Worm (Caenorhabditis elegans) whole organism, early embryonic: ENCODE measurements around the gene str-9.

ENCODE experiments used
- F13C5.2 ChIP-seq: sonication (generic microtip); optimal IDR thresholded peaks from 2 replicates; lab custom pipeline; 2017; ENCODE audit warnings: mild to moderate bottlenecking, missing genetic modification characterization, inconsistent platforms, missing compliant biosample characterization
- ama-1 ChIP-seq: fragments of 150-350 bp; optimal IDR thresholded peaks from 2 replicates; lab custom pipeline; 2014
- ceh-13 ChIP-seq: fragments of 200-800 bp; sonication (Bioruptor generic); optimal IDR thresholded peaks from 2 replicates; lab custom pipeline; 2018; ENCODE audit warnings: mild to moderate bottlenecking, missing genetic modification characterization, missing compliant biosample characterization
- ceh-36 ChIP-seq: sonication (generic microtip); optimal IDR thresholded peaks from 2 replicates; lab custom pipeline; 2016; ENCODE audit warnings: missing genetic modification characterization, inconsistent platforms, missing compliant biosample characterization
- flt-1 ChIP-seq: fragments of 200-800 bp; sonication (Bioruptor generic); IDR thresholded peaks from 2 replicates; pipeline ENCODE4 v1.3.6; 2022; ENCODE audit warnings: missing genetic modification characterization, missing compliant biosample characterization
- hmg-4 ChIP-seq: fragments of 200-800 bp; sonication (Bioruptor generic); optimal IDR thresholded peaks from 2 replicates; lab custom pipeline; 2018; ENCODE audit warnings: mild to moderate bottlenecking, missing genetic modification characterization, missing compliant biosample characterization
- pes-1 ChIP-seq: fragments of 200-800 bp; sonication (Bioruptor generic); IDR thresholded peaks from 2 replicates; pipeline ENCODE4 v1.3.6; 2022; ENCODE audit warnings: missing genetic modification reagents, missing genetic modification characterization, missing compliant biosample characterization
- scrt-1 ChIP-seq: fragments of 200-800 bp; sonication (Bioruptor generic); IDR thresholded peaks from 2 replicates; pipeline ENCODE4 v1.3.6; 2022; ENCODE audit warnings: missing genetic modification characterization, missing compliant biosample characterization
- sea-1 ChIP-seq: fragments of 200-800 bp; sonication (Bioruptor generic); conservative IDR thresholded peaks from 2 replicates; pipeline ENCODE4 v1.3.6; 2022; ENCODE audit warnings: missing genetic modification characterization, missing compliant biosample characterization
- tbx-11 ChIP-seq: fragments of 200-800 bp; sonication (Bioruptor generic); IDR thresholded peaks from 2 replicates; pipeline ENCODE4 v1.3.6; 2022; ENCODE audit warnings: missing genetic modification characterization, missing compliant biosample characterization
- tbx-37 ChIP-seq: fragments of 200-800 bp; sonication (Bioruptor generic); conservative IDR thresholded peaks from 2 replicates; pipeline ENCODE4 v1.3.6; 2022; ENCODE audit warnings: missing genetic modification reagents, missing genetic modification characterization, missing compliant biosample characterization
- tra-4 ChIP-seq: sonication (generic microtip); optimal IDR thresholded peaks from 2 replicates; lab custom pipeline; 2017; ENCODE audit warnings: missing genetic modification characterization, missing compliant biosample characterization

DNA sequence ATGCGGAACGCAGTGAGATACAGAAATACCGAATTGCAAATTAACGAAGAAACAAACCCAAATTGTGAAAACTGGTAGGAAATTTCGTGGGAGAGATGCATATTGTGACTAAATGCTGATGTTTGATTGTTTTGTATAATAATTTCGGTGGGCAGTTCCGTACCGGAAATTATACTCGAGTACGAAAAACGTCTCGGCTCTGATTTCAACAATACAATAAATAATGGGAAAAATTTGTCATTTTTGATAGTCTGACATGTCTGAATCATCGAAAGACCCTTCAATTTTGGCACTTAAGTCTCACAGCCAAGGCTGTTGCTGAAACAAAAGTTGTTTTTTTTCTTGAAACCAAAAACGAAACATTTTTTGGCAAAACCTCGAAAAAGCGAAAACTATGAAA, 6.5 kb upstream of the str-9 start, which contains the start of gene str-43:
- no peak for TF ChIP-seq pes-1
- no peak for TF ChIP-seq tra-4 (tag; lab: Kevin White, UChicago)
- TF ChIP-seq tbx-37 (GFP tag; lab: Robert Waterston, UW): no peak
- TF ChIP-seq sea-1 (GFP tag; lab: Robert Waterston, UW): no peak
- no peak for TF ChIP-seq ama-1 (lab: Kevin White, UChicago)
- no peak for TF ChIP-seq ceh-13 (GFP tag; lab: Kevin White, UChicago)
- TF ChIP-seq scrt-1: no peak
- TF ChIP-seq tbx-11 (GFP tag; lab: Robert Waterston, UW): no peak
- TF ChIP-seq ceh-36: no peak
- no peak for TF ChIP-seq hmg-4 (GFP tag; lab: Kevin White, UChicago)
- no peak for TF ChIP-seq F13C5.2 (tag; lab: Kevin White, UChicago)
- no peak for TF ChIP-seq flt-1 (GFP tag; lab: Robert Waterston, UW)
